Worm (Caenorhabditis elegans) whole organism, late embryonic: ENCODE data around the gene K02E2.1.

Source experiments
- C08G9.2 ChIP-seq: sonication (generic microtip); optimal IDR thresholded peaks from 2 replicates; lab custom pipeline; 2016; ENCODE audit warnings: mild to moderate bottlenecking, missing genetic modification characterization, moderate library complexity, missing compliant biosample characterization
- C38D4.7 ChIP-seq: fragments of 200-800 bp; sonication (Bioruptor generic); optimal IDR thresholded peaks from 2 replicates; lab custom pipeline; 2018; ENCODE audit warnings: mild to moderate bottlenecking, missing genetic modification characterization, moderate library complexity, missing compliant biosample characterization
- K02D7.2 ChIP-seq: sonication (generic microtip); optimal IDR thresholded peaks from 2 replicates; lab custom pipeline; 2017; ENCODE audit warnings: mild to moderate bottlenecking, missing genetic modification characterization, missing compliant biosample characterization
- K09A11.1 ChIP-seq: sonication (generic microtip); optimal IDR thresholded peaks from 2 replicates; lab custom pipeline; 2017; ENCODE audit warnings: antibody characterized with exemption, mild to moderate bottlenecking, missing genetic modification characterization, missing compliant biosample characterization; ENCODE audit not compliant: insufficient read depth
- Y22D7AL.16 ChIP-seq: sonication (generic microtip); optimal IDR thresholded peaks from 2 replicates; lab custom pipeline; 2016; ENCODE audit warnings: missing genetic modification characterization, missing compliant biosample characterization
- ahr-1 ChIP-seq: sonication (generic microtip); optimal IDR thresholded peaks from 2 replicates; lab custom pipeline; 2016; ENCODE audit warnings: missing genetic modification characterization, missing compliant biosample characterization
- ceh-14 ChIP-seq: sonication (generic microtip); optimal IDR thresholded peaks from 2 replicates; lab custom pipeline; 2016; ENCODE audit warnings: missing genotype, missing genetic modification characterization, missing compliant biosample characterization
- ceh-2 ChIP-seq: sonication (generic microtip); optimal IDR thresholded peaks from 2 replicates; lab custom pipeline; 2016; ENCODE audit warnings: missing genotype, missing genetic modification characterization, missing compliant biosample characterization
- ceh-24 ChIP-seq: sonication (generic microtip); optimal IDR thresholded peaks from 2 replicates; lab custom pipeline; 2016; ENCODE audit warnings: mild to moderate bottlenecking, missing genetic modification characterization, missing compliant biosample characterization
- ceh-31 ChIP-seq: sonication (generic microtip); optimal IDR thresholded peaks from 2 replicates; lab custom pipeline; 2016; ENCODE audit warnings: missing genetic modification characterization, missing compliant biosample characterization
- ceh-34 ChIP-seq: sonication (generic microtip); optimal IDR thresholded peaks from 2 replicates; lab custom pipeline; 2016; ENCODE audit warnings: mild to moderate bottlenecking, missing genetic modification characterization, missing compliant biosample characterization
- ceh-45 ChIP-seq: fragments of 200-800 bp; sonication (Bioruptor generic); IDR thresholded peaks from 2 replicates; pipeline ENCODE4 v1.3.6; 2022; ENCODE audit warnings: missing genetic modification reagents, missing genetic modification characterization, missing compliant biosample characterization
- ceh-6 ChIP-seq: fragments of 200-800 bp; sonication (Bioruptor generic); optimal IDR thresholded peaks from 2 replicates; lab custom pipeline; 2018; ENCODE audit warnings: mild to moderate bottlenecking, missing genetic modification characterization, missing compliant biosample characterization
- ceh-9 ChIP-seq: sonication (generic microtip); optimal IDR thresholded peaks from 2 replicates; lab custom pipeline; 2016; ENCODE audit warnings: mild to moderate bottlenecking, missing genetic modification characterization, inconsistent platforms, missing compliant biosample characterization
- dve-1 ChIP-seq: sonication (generic microtip); optimal IDR thresholded peaks from 2 replicates; lab custom pipeline; 2017; ENCODE audit warnings: antibody characterized with exemption, mild to moderate bottlenecking, missing genetic modification characterization, missing compliant biosample characterization
- elt-2 ChIP-seq: sonication (generic microtip); optimal IDR thresholded peaks from 2 replicates; lab custom pipeline; 2016; ENCODE audit warnings: missing genetic modification reagents, missing genetic modification characterization, missing compliant biosample characterization
- elt-4 ChIP-seq: sonication (generic microtip); optimal IDR thresholded peaks from 2 replicates; lab custom pipeline; 2016; ENCODE audit warnings: missing genetic modification characterization, missing compliant biosample characterization
- eyg-1 ChIP-seq: sonication (generic microtip); optimal IDR thresholded peaks from 2 replicates; lab custom pipeline; 2016; ENCODE audit warnings: missing genotype, missing genetic modification characterization, missing compliant biosample characterization
- fax-1 ChIP-seq: sonication (generic microtip); optimal IDR thresholded peaks from 2 replicates; lab custom pipeline; 2016; ENCODE audit warnings: missing genotype, missing genetic modification characterization, missing compliant biosample characterization
- fkh-10 ChIP-seq: fragments of 150-350 bp; optimal IDR thresholded peaks from 2 replicates; lab custom pipeline; 2014; ENCODE audit warnings: missing biosample characterization, missing genetic modification reagents, missing genetic modification characterization
- fkh-6 ChIP-seq: sonication (generic microtip); optimal IDR thresholded peaks from 2 replicates; lab custom pipeline; 2016; ENCODE audit warnings: missing genetic modification characterization, missing compliant biosample characterization
- hlh-15 ChIP-seq: sonication (generic microtip); optimal IDR thresholded peaks from 2 replicates; lab custom pipeline; 2016; ENCODE audit warnings: missing genetic modification characterization, missing compliant biosample characterization
- hlh-30 ChIP-seq: sonication (generic microtip); optimal IDR thresholded peaks from 2 replicates; lab custom pipeline; 2017; ENCODE audit warnings: antibody characterized with exemption, missing genetic modification characterization, missing compliant biosample characterization; ENCODE audit not compliant: insufficient read depth
- hlh-8 ChIP-seq: sonication (generic microtip); optimal IDR thresholded peaks from 2 replicates; lab custom pipeline; 2016; ENCODE audit warnings: missing genotype, missing genetic modification characterization, missing compliant biosample characterization
- lin-11 ChIP-seq: fragments of 200-800 bp; sonication (Bioruptor generic); optimal IDR thresholded peaks from 2 replicates; lab custom pipeline; 2018; ENCODE audit warnings: mild to moderate bottlenecking, missing genetic modification characterization, missing compliant biosample characterization
- pag-3 ChIP-seq: sonication (generic microtip); optimal IDR thresholded peaks from 2 replicates; lab custom pipeline; 2016; ENCODE audit warnings: missing compliant biosample characterization, missing genetic modification characterization, borderline replicate concordance
- pros-1 ChIP-seq: fragments of 150-350 bp; optimal IDR thresholded peaks from 2 replicates; lab custom pipeline; 2014; ENCODE audit warnings: missing biosample characterization, missing genetic modification reagents, missing genetic modification characterization
- ref-2 ChIP-seq: sonication (generic microtip); optimal IDR thresholded peaks from 2 replicates; lab custom pipeline; 2016; ENCODE audit warnings: missing genetic modification characterization, missing compliant biosample characterization
- sox-4 ChIP-seq: sonication (generic microtip); optimal IDR thresholded peaks from 2 replicates; lab custom pipeline; 2017; ENCODE audit warnings: mild to moderate bottlenecking, missing genetic modification characterization, inconsistent platforms, missing compliant biosample characterization
- syd-9 ChIP-seq: sonication (generic microtip); optimal IDR thresholded peaks from 2 replicates; lab custom pipeline; 2016; ENCODE audit warnings: mild to moderate bottlenecking, missing genetic modification characterization, moderate library complexity, missing compliant biosample characterization
- tbx-2 ChIP-seq: sonication (generic microtip); optimal IDR thresholded peaks from 2 replicates; lab custom pipeline; 2016; ENCODE audit warnings: missing genetic modification characterization, missing compliant biosample characterization
- ttx-3 ChIP-seq: sonication (generic microtip); optimal IDR thresholded peaks from 2 replicates; lab custom pipeline; 2016; ENCODE audit warnings: missing genetic modification reagents, missing genetic modification characterization, missing compliant biosample characterization
- unc-42 ChIP-seq: sonication (generic microtip); optimal IDR thresholded peaks from 2 replicates; lab custom pipeline; 2016; ENCODE audit warnings: missing genotype, missing genetic modification characterization, missing compliant biosample characterization
- unc-55 ChIP-seq: sonication (generic microtip); optimal IDR thresholded peaks from 2 replicates; lab custom pipeline; 2017; ENCODE audit warnings: missing biosample characterization, missing genetic modification reagents, missing genetic modification characterization

Gene K02E2.1

ce11 chrV:20344889-20345288 lies 6.4 kb upstream of the K02E2.1 start, which contains the start of gene Y38H6A.3:
TSS of gene Y38H6A.3 (plus strand) at chrV:20345189.
- TF ChIP-seq ceh-24 (tag; lab: Kevin White, UChicago) (no peak), ceh-45 (no peak), ceh-9 (tag; lab: Kevin White, UChicago) (no peak), syd-9 (tag; lab: Kevin White, UChicago) (no peak), elt-4 (tag; lab: Kevin White, UChicago) (no peak), sox-4 (no peak), Y22D7AL.16 (tag; lab: Kevin White, UChicago) (no peak)

- TF ChIP-seq ceh-2 (tag; lab: Kevin White, UChicago) = no peak
- no peak for TF ChIP-seq ceh-31
- no peak for TF ChIP-seq K02D7.2
- no peak for TF ChIP-seq fkh-10 (GFP tag; lab: Kevin White, UChicago)
- no peak for TF ChIP-seq ttx-3 (tag; lab: Kevin White, UChicago)
These were observed 3.7 kb upstream of the K02E2.1 start for ce11 chrV:20347625-20348024.

DNA sequence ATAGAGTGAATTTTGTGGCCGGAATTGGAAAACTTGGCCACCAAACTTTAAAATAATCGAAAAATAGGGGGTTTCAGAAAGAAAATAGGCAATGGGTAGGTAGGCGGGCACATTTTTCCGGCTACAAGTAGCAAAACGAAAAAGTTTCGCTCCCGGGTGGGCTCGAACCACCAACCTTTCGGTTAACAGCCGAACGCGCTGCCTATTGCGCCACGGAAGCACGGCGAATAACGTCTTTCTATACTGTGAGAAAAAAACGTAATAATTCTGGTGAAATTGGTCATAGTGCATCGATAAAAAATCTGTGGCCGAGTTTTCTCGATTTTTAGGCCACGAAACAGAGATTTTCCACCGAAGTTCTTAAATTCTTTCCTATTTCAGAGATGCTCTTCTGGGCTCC lies 913 bp upstream of the K02E2.1 start:
- TF ChIP-seq hlh-30 = no peak
- no peak for TF ChIP-seq pros-1 (tag; lab: Kevin White, UChicago)
- no peak for TF ChIP-seq K09A11.1 (tag; lab: Kevin White, UChicago)
- TF ChIP-seq unc-42 (tag; lab: Kevin White, UChicago) = no peak
- TF ChIP-seq ceh-9 (tag; lab: Kevin White, UChicago) = no peak
- TF ChIP-seq C08G9.2 (tag; lab: Kevin White, UChicago) = no peak
- TF ChIP-seq ahr-1 (tag; lab: Kevin White, UChicago) = no peak
- TF ChIP-seq eyg-1 = no peak
- no peak for TF ChIP-seq C38D4.7 (GFP tag; lab: Kevin White, UChicago)
- no peak for TF ChIP-seq dve-1 (tag; lab: Kevin White, UChicago)
- TF ChIP-seq hlh-8 (tag; lab: Kevin White, UChicago) = no peak

DNA sequence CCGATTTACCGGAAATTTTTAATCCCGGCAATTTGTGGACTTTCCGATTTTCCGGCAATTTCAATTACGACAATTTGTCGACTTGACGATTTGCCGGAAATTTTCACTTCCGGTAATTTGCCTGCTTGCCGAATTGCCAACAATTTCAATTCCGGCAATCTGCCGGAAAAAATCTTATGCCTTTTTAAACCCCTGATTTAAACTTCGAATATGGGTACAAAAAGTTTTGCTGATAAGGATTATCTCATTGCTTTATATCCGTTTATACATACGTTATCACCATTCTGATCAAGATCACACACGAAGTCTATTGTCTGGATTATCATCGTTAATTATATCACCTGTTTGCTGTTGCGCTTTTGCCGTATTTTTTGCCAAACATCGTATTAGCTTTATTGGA lies 5.2 kb downstream of the K02E2.1 start, which contains the start of gene grd-11:
grd-11 (plus strand) TSS at position 301 of the 400 bp plus-strand sequence.
- TF ChIP-seq eyg-1 (no peak), elt-2 (no peak), ceh-34 (tag; lab: Kevin White, UChicago) (no peak), ceh-9 (tag; lab: Kevin White, UChicago) (no peak), syd-9 (tag; lab: Kevin White, UChicago) (no peak), ceh-45 (no peak), ceh-24 (tag; lab: Kevin White, UChicago) (no peak), ceh-14 (tag; lab: Kevin White, UChicago) (no peak), pag-3 (tag; lab: Kevin White, UChicago) (no peak), tbx-2 (no peak), ref-2 (tag; lab: Kevin White, UChicago) (no peak), fkh-6 (tag; lab: Kevin White, UChicago) (no peak), fax-1 (tag; lab: Kevin White, UChicago) (no peak), lin-11 (tag; lab: Kevin White, UChicago) (no peak), fkh-10 (GFP tag; lab: Kevin White, UChicago) (no peak), ceh-6 (GFP tag; lab: Kevin White, UChicago) (no peak), hlh-30 (no peak)

- TF ChIP-seq ttx-3 (tag; lab: Kevin White, UChicago) (no peak), hlh-15 (tag; lab: Kevin White, UChicago) (no peak), hlh-8 (tag; lab: Kevin White, UChicago) (no peak), unc-55 (no peak)
These were observed 15.5 kb downstream of the K02E2.1 start, which contains the start of gene K02E2.8 for ce11 chrV:20366839-20367238. TSS of gene K02E2.8 (minus strand) at chrV:20366939.
